Worm (Caenorhabditis elegans) whole organism, early embryonic: ENCODE measurements around the gene F08H9.2.
A peak's percentile ranks its signal among the peaks of the same experiment; 100 is the strongest.

Experiments
- B0310.2 ChIP-seq: sonication (generic microtip); optimal IDR thresholded peaks from 2 replicates; lab custom pipeline; 2016; ENCODE audit warnings: mild to moderate bottlenecking, missing genetic modification characterization, missing compliant biosample characterization
- F13C5.2 ChIP-seq: sonication (generic microtip); optimal IDR thresholded peaks from 2 replicates; lab custom pipeline; 2017; ENCODE audit warnings: mild to moderate bottlenecking, missing genetic modification characterization, inconsistent platforms, missing compliant biosample characterization
- aly-1 ChIP-seq: sonication (generic microtip); optimal IDR thresholded peaks from 2 replicates; lab custom pipeline; 2016; ENCODE audit warnings: missing genetic modification characterization, missing compliant biosample characterization
- ama-1 ChIP-seq: fragments of 150-350 bp; optimal IDR thresholded peaks from 2 replicates; lab custom pipeline; 2014
- ceh-13 ChIP-seq: fragments of 200-800 bp; sonication (Bioruptor generic); optimal IDR thresholded peaks from 2 replicates; lab custom pipeline; 2018; ENCODE audit warnings: mild to moderate bottlenecking, missing genetic modification characterization, missing compliant biosample characterization
- ceh-36 ChIP-seq: sonication (generic microtip); optimal IDR thresholded peaks from 2 replicates; lab custom pipeline; 2016; ENCODE audit warnings: missing genetic modification characterization, inconsistent platforms, missing compliant biosample characterization
- ets-7 ChIP-seq: sonication (generic microtip); optimal IDR thresholded peaks from 2 replicates; lab custom pipeline; 2016; ENCODE audit warnings: missing genotype, missing genetic modification characterization, missing compliant biosample characterization
- flt-1 ChIP-seq: fragments of 200-800 bp; sonication (Bioruptor generic); IDR thresholded peaks from 2 replicates; pipeline ENCODE4 v1.3.6; 2022; ENCODE audit warnings: missing genetic modification characterization, missing compliant biosample characterization
- hmbx-1 ChIP-seq: sonication (generic microtip); optimal IDR thresholded peaks from 2 replicates; lab custom pipeline; 2016; ENCODE audit warnings: mild to moderate bottlenecking, missing genetic modification characterization, missing compliant biosample characterization
- hmg-4 ChIP-seq: fragments of 200-800 bp; sonication (Bioruptor generic); optimal IDR thresholded peaks from 2 replicates; lab custom pipeline; 2018; ENCODE audit warnings: mild to moderate bottlenecking, missing genetic modification characterization, missing compliant biosample characterization
- hnd-1 ChIP-seq: sonication (generic microtip); optimal IDR thresholded peaks from 2 replicates; lab custom pipeline; 2016; ENCODE audit warnings: missing genetic modification characterization, missing compliant biosample characterization
- pes-1 ChIP-seq: fragments of 200-800 bp; sonication (Bioruptor generic); IDR thresholded peaks from 2 replicates; pipeline ENCODE4 v1.3.6; 2022; ENCODE audit warnings: missing genetic modification reagents, missing genetic modification characterization, missing compliant biosample characterization
- scrt-1 ChIP-seq: fragments of 200-800 bp; sonication (Bioruptor generic); IDR thresholded peaks from 2 replicates; pipeline ENCODE4 v1.3.6; 2022; ENCODE audit warnings: missing genetic modification characterization, missing compliant biosample characterization
- sea-1 ChIP-seq: fragments of 200-800 bp; sonication (Bioruptor generic); conservative IDR thresholded peaks from 2 replicates; pipeline ENCODE4 v1.3.6; 2022; ENCODE audit warnings: missing genetic modification characterization, missing compliant biosample characterization
- tbx-11 ChIP-seq: fragments of 200-800 bp; sonication (Bioruptor generic); IDR thresholded peaks from 2 replicates; pipeline ENCODE4 v1.3.6; 2022; ENCODE audit warnings: missing genetic modification characterization, missing compliant biosample characterization
- tbx-37 ChIP-seq: fragments of 200-800 bp; sonication (Bioruptor generic); conservative IDR thresholded peaks from 2 replicates; pipeline ENCODE4 v1.3.6; 2022; ENCODE audit warnings: missing genetic modification reagents, missing genetic modification characterization, missing compliant biosample characterization
- tra-4 ChIP-seq: sonication (generic microtip); optimal IDR thresholded peaks from 2 replicates; lab custom pipeline; 2017; ENCODE audit warnings: missing genetic modification characterization, missing compliant biosample characterization

F08H9.2 gene

ce11 chrV:14498204-14498603 is 37.7 kb downstream of the F08H9.2 start:
- TF ChIP-seq pes-1 (GFP tag; lab: Robert Waterston, UW) (no peak), sea-1 (GFP tag; lab: Robert Waterston, UW) (no peak), tbx-37 (no peak), hnd-1 (tag; lab: Kevin White, UChicago) (no peak), ceh-36 (tag; lab: Kevin White, UChicago) (no peak), F13C5.2 (tag; lab: Kevin White, UChicago) (peak; percentile 13), flt-1 (GFP tag; lab: Robert Waterston, UW) (peak; percentile 40; the same call in 1 of the 2 replicates), aly-1 (no peak), hmbx-1 (no peak), tra-4 (tag; lab: Kevin White, UChicago) (no peak), B0310.2 (tag; lab: Kevin White, UChicago) (no peak), tbx-11 (GFP tag; lab: Robert Waterston, UW) (no peak), ama-1 (lab: Kevin White, UChicago) (no peak), ets-7 (no peak), scrt-1 (no peak), ceh-13 (GFP tag; lab: Kevin White, UChicago) (no peak), hmg-4 (GFP tag; lab: Kevin White, UChicago) (peak; percentile 80)

- TF ChIP-seq ceh-36 (tag; lab: Kevin White, UChicago): no peak
- TF ChIP-seq tbx-11 (GFP tag; lab: Robert Waterston, UW): no peak
- no peak for TF ChIP-seq hmbx-1
- no peak for TF ChIP-seq F13C5.2 (tag; lab: Kevin White, UChicago)
- no peak for TF ChIP-seq hnd-1 (tag; lab: Kevin White, UChicago)
- TF ChIP-seq tbx-37: no peak
- TF ChIP-seq ceh-13 (GFP tag; lab: Kevin White, UChicago): no peak
- TF ChIP-seq pes-1 (GFP tag; lab: Robert Waterston, UW): no peak
- TF ChIP-seq scrt-1: no peak
- no peak for TF ChIP-seq aly-1
- TF ChIP-seq tra-4 (tag; lab: Kevin White, UChicago): no peak
- TF ChIP-seq ets-7: no peak
- TF ChIP-seq hmg-4 (GFP tag; lab: Kevin White, UChicago): no peak
- TF ChIP-seq flt-1 (GFP tag; lab: Robert Waterston, UW): no peak
- no peak for TF ChIP-seq B0310.2 (tag; lab: Kevin White, UChicago)
- no peak for TF ChIP-seq ama-1 (lab: Kevin White, UChicago)
- no peak for TF ChIP-seq sea-1 (GFP tag; lab: Robert Waterston, UW)
Observed at ce11 chrV:14499074-14499864, 38.8 kb downstream of the F08H9.2 start.

- no peak for TF ChIP-seq hnd-1 (tag; lab: Kevin White, UChicago)
Observed at ce11 chrV:14500554-14500953, 40.1 kb downstream of the F08H9.2 start.

- TF ChIP-seq sea-1 (GFP tag; lab: Robert Waterston, UW) (no peak), ama-1 (lab: Kevin White, UChicago) (no peak), flt-1 (GFP tag; lab: Robert Waterston, UW) (peak; percentile 28; the same call in 1 of the 2 replicates), B0310.2 (tag; lab: Kevin White, UChicago) (peak; percentile 1), F13C5.2 (tag; lab: Kevin White, UChicago) (no peak), hmg-4 (GFP tag; lab: Kevin White, UChicago) (peak; percentile 70), hmbx-1 (no peak), aly-1 (no peak), tra-4 (tag; lab: Kevin White, UChicago) (no peak)
Observed at ce11 chrV:14501136-14501535, 40.7 kb downstream of the F08H9.2 start, which contains the start of gene R02D5.24. R02D5.24 (plus strand) TSS chrV:14501340.

ce11 chrV:14503065-14503464 is 42.6 kb downstream of the F08H9.2 start:
- TF ChIP-seq hmg-4 (GFP tag; lab: Kevin White, UChicago) (no peak), aly-1 (no peak), hmbx-1 (no peak), ets-7 (no peak), ama-1 (lab: Kevin White, UChicago) (no peak), B0310.2 (tag; lab: Kevin White, UChicago) (no peak), tbx-11 (GFP tag; lab: Robert Waterston, UW) (no peak), F13C5.2 (tag; lab: Kevin White, UChicago) (no peak), ceh-13 (GFP tag; lab: Kevin White, UChicago) (no peak), sea-1 (GFP tag; lab: Robert Waterston, UW) (no peak), scrt-1 (no peak), tra-4 (tag; lab: Kevin White, UChicago) (no peak), tbx-37 (no peak), flt-1 (GFP tag; lab: Robert Waterston, UW) (no peak), hnd-1 (tag; lab: Kevin White, UChicago) (no peak), ceh-36 (tag; lab: Kevin White, UChicago) (no peak)

ce11 chrV:14504120-14504519 is 43.7 kb downstream of the F08H9.2 start:
- no peak for TF ChIP-seq tbx-11 (GFP tag; lab: Robert Waterston, UW)
- no peak for TF ChIP-seq aly-1
- TF ChIP-seq flt-1 (GFP tag; lab: Robert Waterston, UW): no peak

- peak; percentile 29; the same call in 1 of the 2 replicates for TF ChIP-seq pes-1 (GFP tag; lab: Robert Waterston, UW)
- TF ChIP-seq hmbx-1: no peak
- TF ChIP-seq ceh-13 (GFP tag; lab: Kevin White, UChicago): no peak
- TF ChIP-seq tra-4 (tag; lab: Kevin White, UChicago): no peak
- no peak for TF ChIP-seq tbx-37
- peak; percentile 44 for TF ChIP-seq hmg-4 (GFP tag; lab: Kevin White, UChicago)
- TF ChIP-seq sea-1 (GFP tag; lab: Robert Waterston, UW): 0 out of 2 replicates have a peak, but pooled peaks have one; percentile 45
- TF ChIP-seq ets-7: no peak
- no peak for TF ChIP-seq B0310.2 (tag; lab: Kevin White, UChicago)
- no peak for TF ChIP-seq flt-1 (GFP tag; lab: Robert Waterston, UW)
- TF ChIP-seq ama-1 (lab: Kevin White, UChicago): no peak
- TF ChIP-seq F13C5.2 (tag; lab: Kevin White, UChicago): no peak
- 0 out of 2 replicates have a peak, but pooled peaks have one; percentile 49 for TF ChIP-seq scrt-1
- no peak for TF ChIP-seq ceh-36 (tag; lab: Kevin White, UChicago)
- no peak for TF ChIP-seq tbx-11 (GFP tag; lab: Robert Waterston, UW)
- no peak for TF ChIP-seq hnd-1 (tag; lab: Kevin White, UChicago)
- no peak for TF ChIP-seq aly-1
Observed at ce11 chrV:14504774-14505173, 44.3 kb downstream of the F08H9.2 start.
